Worm (Caenorhabditis elegans) whole organism, L1 larva: ENCODE measurements around the gene set-25.
A peak's percentile ranks its signal among the peaks of the same experiment; 100 is the strongest.

ENCODE experiments used
- C04F5.9 ChIP-seq: sonication (generic microtip); optimal IDR thresholded peaks from 2 replicates; lab custom pipeline; 2016; ENCODE audit warnings: missing genetic modification characterization, missing compliant biosample characterization
- F16B12.6 ChIP-seq: fragments of 150-350 bp; optimal IDR thresholded peaks from 2 replicates; lab custom pipeline; 2014; ENCODE audit warnings: missing biosample characterization, missing genetic modification characterization
- alr-1 ChIP-seq: fragments of 200-800 bp; sonication (Bioruptor generic); optimal IDR thresholded peaks from 2 replicates; lab custom pipeline; 2018; ENCODE audit warnings: borderline replicate concordance, mild to moderate bottlenecking, missing genetic modification characterization, missing compliant biosample characterization
- aly-2 ChIP-seq: fragments of 150-350 bp; optimal IDR thresholded peaks from 2 replicates; lab custom pipeline; 2014; ENCODE audit warnings: missing biosample characterization, missing genetic modification characterization
- ama-1 ChIP-seq: fragments of 150-350 bp; optimal IDR thresholded peaks from 2 replicates; lab custom pipeline; 2014
- ceh-63 ChIP-seq: fragments of 200-800 bp; sonication (Bioruptor generic); optimal IDR thresholded peaks from 2 replicates; lab custom pipeline; 2018; ENCODE audit warnings: mild to moderate bottlenecking, missing genetic modification characterization, missing compliant biosample characterization
- ceh-8 ChIP-seq: fragments of 200-800 bp; sonication (Bioruptor generic); optimal IDR thresholded peaks from 2 replicates; lab custom pipeline; 2018; ENCODE audit warnings: mild to moderate bottlenecking, missing genetic modification characterization, moderate library complexity, missing compliant biosample characterization
- ceh-82 ChIP-seq, 3 experiments: fragments of 150-350 bp in 1 of 3; sonication (generic microtip) in 2 of 3; optimal IDR thresholded peaks; 2 replicates each; lab custom pipeline; 2014 to 2017; ENCODE audit warnings: missing biosample characterization in 3 of 3, missing genetic modification characterization in 3 of 3
- ceh-88 ChIP-seq: fragments of 200-800 bp; sonication (Bioruptor generic); IDR thresholded peaks from 2 replicates; pipeline ENCODE4 v1.3.6; 2022; ENCODE audit warnings: missing genetic modification characterization, missing compliant biosample characterization
- ceh-90 ChIP-seq: sonication (generic microtip); optimal IDR thresholded peaks from 2 replicates; lab custom pipeline; 2016; ENCODE audit warnings: missing genetic modification characterization, missing compliant biosample characterization
- ces-1 ChIP-seq: fragments of 150-350 bp; optimal IDR thresholded peaks from 2 replicates; lab custom pipeline; 2014; ENCODE audit warnings: missing biosample characterization, missing genetic modification reagents, missing genetic modification characterization
- efl-1 ChIP-seq, 4 experiments: fragments of 150-350 bp; optimal IDR thresholded peaks in 3 of 4; peaks in 1 of 4; 1 replicate in 1 of 4; 2 replicates in 3 of 4; lab custom pipeline; 2014; ENCODE audit warnings: missing biosample characterization in 2 of 4, missing genetic modification characterization in 2 of 4, missing genetic modification reagents in 2 of 4
- efl-3 ChIP-seq: fragments of 200-800 bp; sonication (Bioruptor generic); optimal IDR thresholded peaks from 2 replicates; lab custom pipeline; 2018; ENCODE audit warnings: mild to moderate bottlenecking, missing genetic modification characterization, missing compliant biosample characterization
- egl-13 ChIP-seq: sonication (generic microtip); optimal IDR thresholded peaks from 2 replicates; lab custom pipeline; 2016; ENCODE audit warnings: missing genotype, missing genetic modification reagents, missing genetic modification characterization, missing compliant biosample characterization
- egl-27 ChIP-seq, 2 experiments: fragments of 150-350 bp in 1 of 2; sonication (generic microtip); optimal IDR thresholded peaks; 3 replicates each; lab custom pipeline; 2017 to 2018; ENCODE audit warnings: missing biosample characterization in 2 of 2, missing genetic modification characterization in 2 of 2, missing genetic modification reagents in 2 of 2
- elt-2 ChIP-seq: sonication (generic microtip); optimal IDR thresholded peaks from 2 replicates; lab custom pipeline; 2016; ENCODE audit warnings: missing genetic modification characterization, mild to moderate bottlenecking, inconsistent platforms, missing compliant biosample characterization, missing genetic modification reagents
- ets-5 ChIP-seq: fragments of 200-800 bp; sonication (Bioruptor generic); IDR thresholded peaks from 2 replicates; pipeline ENCODE4 v1.3.6; 2022; ENCODE audit warnings: missing genetic modification characterization, missing compliant biosample characterization
- fkh-10 ChIP-seq: sonication (generic microtip); optimal IDR thresholded peaks from 2 replicates; lab custom pipeline; 2017; ENCODE audit warnings: missing biosample characterization, missing genetic modification reagents, missing genetic modification characterization
- fkh-8 ChIP-seq: sonication (generic microtip); optimal IDR thresholded peaks from 2 replicates; lab custom pipeline; 2016; ENCODE audit warnings: mild to moderate bottlenecking, missing genetic modification characterization, missing compliant biosample characterization
- fos-1 ChIP-seq: fragments of 150-350 bp; optimal IDR thresholded peaks from 2 replicates; lab custom pipeline; 2014; ENCODE audit warnings: missing biosample characterization, missing genetic modification characterization
- grh-1 ChIP-seq: fragments of 200-800 bp; sonication (Bioruptor generic); IDR thresholded peaks from 2 replicates; pipeline ENCODE4 v1.3.6; 2022; ENCODE audit warnings: missing genetic modification reagents, missing genetic modification characterization, missing compliant biosample characterization
- hlh-17 ChIP-seq: fragments of 200-800 bp; sonication (Bioruptor generic); optimal IDR thresholded peaks from 2 replicates; lab custom pipeline; 2018; ENCODE audit warnings: missing genetic modification characterization, mild to moderate bottlenecking, missing compliant biosample characterization, moderate library complexity, borderline replicate concordance
- irx-1 ChIP-seq: sonication (generic microtip); optimal IDR thresholded peaks from 2 replicates; lab custom pipeline; 2016; ENCODE audit warnings: missing genetic modification characterization, missing compliant biosample characterization
- isw-1 ChIP-seq: fragments of 200-800 bp; sonication (Bioruptor generic); IDR thresholded peaks from 2 replicates; pipeline ENCODE4 v1.3.6; 2022; ENCODE audit warnings: missing genetic modification characterization, missing compliant biosample characterization
- jun-1 ChIP-seq: fragments of 150-350 bp; optimal IDR thresholded peaks from 2 replicates; lab custom pipeline; 2014; ENCODE audit warnings: missing biosample characterization, missing genetic modification reagents, missing genetic modification characterization
- lin-13 ChIP-seq: fragments of 150-350 bp; optimal IDR thresholded peaks from 2 replicates; lab custom pipeline; 2014; ENCODE audit warnings: missing biosample characterization, missing genetic modification reagents, missing genetic modification characterization
- lin-14 ChIP-seq: fragments of 200-800 bp; sonication (Bioruptor generic); optimal IDR thresholded peaks from 2 replicates; lab custom pipeline; 2018; ENCODE audit warnings: mild to moderate bottlenecking, missing genetic modification characterization, moderate library complexity, missing compliant biosample characterization
- lin-15B ChIP-seq: fragments of 150-350 bp; sonication (generic microtip); optimal IDR thresholded peaks from 3 replicates; lab custom pipeline; 2014; ENCODE audit warnings: missing biosample characterization, missing genetic modification characterization
- lin-39 ChIP-seq: fragments of 150-350 bp; optimal IDR thresholded peaks from 2 replicates; lab custom pipeline; 2014; ENCODE audit warnings: missing biosample characterization, missing genetic modification reagents, missing genetic modification characterization
- lsy-2 ChIP-seq, 2 experiments: fragments of 150-350 bp; optimal IDR thresholded peaks; 2 replicates each; lab custom pipeline; 2014; ENCODE audit warnings: missing biosample characterization in 2 of 2, missing genetic modification characterization in 2 of 2
- mab-9 ChIP-seq: fragments of 200-800 bp; sonication (Bioruptor generic); IDR thresholded peaks from 2 replicates; pipeline ENCODE4 v1.3.6; 2022; ENCODE audit warnings: missing genetic modification reagents, missing genetic modification characterization, missing compliant biosample characterization
- nhr-12 ChIP-seq: sonication (generic microtip); optimal IDR thresholded peaks from 2 replicates; lab custom pipeline; 2017; ENCODE audit warnings: missing biosample characterization, missing genetic modification characterization
- nhr-28 ChIP-seq: fragments of 150-350 bp; optimal IDR thresholded peaks from 2 replicates; lab custom pipeline; 2014; ENCODE audit warnings: missing biosample characterization, missing genetic modification characterization
- nhr-71 ChIP-seq: sonication (generic microtip); optimal IDR thresholded peaks from 2 replicates; lab custom pipeline; 2016; ENCODE audit warnings: mild to moderate bottlenecking, missing genetic modification characterization, moderate library complexity, missing compliant biosample characterization
- nhr-76 ChIP-seq: sonication (generic microtip); optimal IDR thresholded peaks from 2 replicates; lab custom pipeline; 2017; ENCODE audit warnings: missing biosample characterization, missing genetic modification characterization
- nhr-85 ChIP-seq: sonication (generic microtip); peaks from one replicate; lab custom pipeline; 2016; ENCODE audit warnings: missing genetic modification characterization, inconsistent platforms, missing compliant biosample characterization
- pag-3 ChIP-seq: sonication (generic microtip); optimal IDR thresholded peaks from 2 replicates; lab custom pipeline; 2017; ENCODE audit warnings: missing genetic modification characterization, mild to moderate bottlenecking, missing compliant biosample characterization, antibody characterized with exemption, borderline replicate concordance; ENCODE audit not compliant: insufficient read depth
- pax-3 ChIP-seq: fragments of 200-800 bp; sonication (Bioruptor generic); optimal IDR thresholded peaks from 2 replicates; lab custom pipeline; 2018; ENCODE audit warnings: mild to moderate bottlenecking, missing genetic modification characterization, moderate library complexity, missing compliant biosample characterization
- rnt-1 ChIP-seq: sonication (generic microtip); optimal IDR thresholded peaks from 2 replicates; lab custom pipeline; 2016; ENCODE audit warnings: mild to moderate bottlenecking, missing genetic modification characterization, moderate library complexity, missing compliant biosample characterization
- skn-1 ChIP-seq: fragments of 150-350 bp; optimal IDR thresholded peaks from 2 replicates; lab custom pipeline; 2014; ENCODE audit warnings: missing biosample characterization, missing genetic modification characterization
- snpc-4 ChIP-seq: fragments of 150-350 bp; optimal IDR thresholded peaks from 2 replicates; lab custom pipeline; 2014; ENCODE audit warnings: missing biosample characterization, missing genetic modification characterization
- sup-37 ChIP-seq: fragments of 200-800 bp; sonication (Bioruptor generic); optimal IDR thresholded peaks from 2 replicates; lab custom pipeline; 2018; ENCODE audit warnings: mild to moderate bottlenecking, missing genetic modification characterization, missing compliant biosample characterization
- swsn-7 ChIP-seq: sonication (generic microtip); optimal IDR thresholded peaks from 2 replicates; lab custom pipeline; 2016; ENCODE audit warnings: missing genetic modification characterization, missing compliant biosample characterization
- tlp-1 ChIP-seq: fragments of 150-350 bp; optimal IDR thresholded peaks from 2 replicates; lab custom pipeline; 2014; ENCODE audit warnings: missing biosample characterization, missing genetic modification characterization
- unc-130 ChIP-seq: fragments of 150-350 bp; optimal IDR thresholded peaks from 2 replicates; lab custom pipeline; 2017; ENCODE audit warnings: missing biosample characterization, missing genetic modification characterization, inconsistent platforms
- unc-62 ChIP-seq: fragments of 150-350 bp; optimal IDR thresholded peaks from 2 replicates; lab custom pipeline; 2014; ENCODE audit warnings: missing biosample characterization, missing genetic modification reagents, missing genetic modification characterization
- unc-86 ChIP-seq: sonication (generic microtip); optimal IDR thresholded peaks from 2 replicates; lab custom pipeline; 2016; ENCODE audit warnings: missing genetic modification characterization, missing compliant biosample characterization
- unc-98 ChIP-seq: fragments of 200-800 bp; sonication (Bioruptor generic); IDR thresholded peaks from 2 replicates; pipeline ENCODE4 v1.3.6; 2022; ENCODE audit warnings: missing genetic modification characterization, missing compliant biosample characterization
- vab-15 ChIP-seq: sonication (generic microtip); optimal IDR thresholded peaks from 2 replicates; lab custom pipeline; 2017; ENCODE audit warnings: missing genotype, mild to moderate bottlenecking, missing genetic modification characterization, missing compliant biosample characterization
- xbp-1 ChIP-seq: sonication (generic microtip); optimal IDR thresholded peaks from 2 replicates; lab custom pipeline; 2016; ENCODE audit warnings: missing genetic modification characterization, missing compliant biosample characterization
- zag-1 ChIP-seq: fragments of 150-350 bp; optimal IDR thresholded peaks from 2 replicates; lab custom pipeline; 2014; ENCODE audit warnings: missing biosample characterization, missing genetic modification characterization
- ztf-11 ChIP-seq, 2 experiments: sonication (generic microtip); optimal IDR thresholded peaks; 2 replicates each; lab custom pipeline; 2016 to 2017; ENCODE audit warnings: missing genetic modification characterization in 2 of 2, missing biosample characterization in 1 of 2, missing compliant biosample characterization in 1 of 2
- ztf-4 ChIP-seq: fragments of 150-350 bp; optimal IDR thresholded peaks from 2 replicates; lab custom pipeline; 2014; ENCODE audit warnings: missing biosample characterization, missing genetic modification characterization

The set-25 gene

ce11 chrIII:13275784-13276183 is 17.1 kb downstream of the set-25 start (continued):
- TF ChIP-seq fos-1 (tag; lab: Kevin White, UChicago) (peak; percentile 65), unc-98 (no peak), F16B12.6 (tag; lab: Kevin White, UChicago) (no peak), nhr-28 (tag; lab: Kevin White, UChicago) (no peak), ets-5 (GFP tag; lab: Robert Waterston, UW) (no peak), ceh-8 (GFP tag; lab: Kevin White, UChicago) (peak; percentile 30), ceh-88 (no peak), nhr-76 (tag; lab: Kevin White, UChicago) (peak; percentile 16), ceh-90 (tag; lab: Kevin White, UChicago) (no peak), xbp-1 (tag; lab: Kevin White, UChicago) (peak; percentile 55), egl-13 (tag; lab: Kevin White, UChicago) (peak; percentile 82), unc-130 (tag; lab: Kevin White, UChicago) (no peak), irx-1 (tag; lab: Kevin White, UChicago) (peak; percentile 52), pag-3 (tag; lab: Kevin White, UChicago) (no peak), vab-15 (no peak), tlp-1 (tag; lab: Kevin White, UChicago) (no peak), efl-1 (optimal IDR thresholded peaks at IDR 0.05; lab: Kevin White, UChicago) (peak; percentile 67 to 80), efl-1 (GFP tag; optimal IDR thresholded peaks at IDR 0.05 in 1 of 2; lab: Kevin White, UChicago) (peak; percentile 17 to 82), C04F5.9 (tag; lab: Kevin White, UChicago) (no peak), hlh-17 (GFP tag; lab: Kevin White, UChicago) (no peak), aly-2 (no peak), efl-3 (GFP tag; lab: Kevin White, UChicago) (no peak), fkh-8 (tag; lab: Kevin White, UChicago) (peak; percentile 97), lin-14 (GFP tag; lab: Kevin White, UChicago) (peak; percentile 95), zag-1 (peak; percentile 3), ceh-63 (peak; percentile 53), ztf-11 (tag; optimal IDR thresholded peaks at IDR 0.05; lab: Kevin White, UChicago) (peak in 1 of 2 experiments; percentile 64), lin-15B (no peak), ztf-4 (tag; lab: Kevin White, UChicago) (peak; percentile 63), sup-37 (GFP tag; lab: Kevin White, UChicago) (no peak), skn-1 (no peak), egl-27 (tag; optimal IDR thresholded peaks at IDR 0.05; lab: Kevin White, UChicago) (peak in 1 of 2 experiments; percentile 25), jun-1 (tag; lab: Kevin White, UChicago) (peak; percentile 46), lin-39 (no peak), alr-1 (tag; lab: Kevin White, UChicago) (no peak), lsy-2 (tag; optimal IDR thresholded peaks at IDR 0.05; lab: Kevin White, UChicago) (peak; percentile 51 to 75), swsn-7 (tag; lab: Kevin White, UChicago) (peak; percentile 84), lin-13 (GFP tag; lab: Kevin White, UChicago) (peak; percentile 66), unc-86 (peak; percentile 90), fkh-10 (peak; percentile 88), nhr-85 (tag; lab: Kevin White, UChicago) (no peak), snpc-4 (peak; percentile 20), nhr-71 (tag; lab: Kevin White, UChicago) (peak; percentile 89), ama-1 (lab: Kevin White, UChicago) (no peak), rnt-1 (tag; lab: Kevin White, UChicago) (peak; percentile 37), pax-3 (tag; lab: Kevin White, UChicago) (peak; percentile 57), isw-1 (peak; percentile 61), nhr-12 (no peak), mab-9 (GFP tag; lab: Robert Waterston, UW) (peak; percentile 65), ceh-82 (tag; optimal IDR thresholded peaks at IDR 0.05; lab: Kevin White, UChicago) (peak; percentile 19 to 72 (median 68)), grh-1 (no peak), ces-1 (GFP tag; lab: Kevin White, UChicago) (no peak), elt-2 (tag; lab: Kevin White, UChicago) (no peak), unc-62 (no peak)
